Fruit fly (Drosophila melanogaster) whole organism, embryonic: ENCODE measurements around the gene CG17768.

Experiments used
- BEAF-32 ChIP-seq: fragments of 200-800 bp; sonication (Bioruptor generic); optimal IDR thresholded peaks from 3 replicates; lab custom pipeline; 2017; ENCODE audit warnings: missing biosample characterization, missing genetic modification characterization, mild to moderate bottlenecking, moderate library complexity, missing genetic modification reagents
- BtbVII ChIP-seq: fragments of 200-800 bp; sonication (Bioruptor generic); optimal IDR thresholded peaks from 3 replicates; lab custom pipeline; 2017; ENCODE audit warnings: missing biosample characterization, mild to moderate bottlenecking, missing genetic modification characterization
- CG10431 ChIP-seq: fragments of 200-800 bp; sonication (Bioruptor generic); optimal IDR thresholded peaks from 3 replicates; lab custom pipeline; 2018; ENCODE audit warnings: missing biosample characterization, mild to moderate bottlenecking, missing genetic modification characterization
- CG12769 ChIP-seq: fragments of 200-800 bp; sonication (Bioruptor generic); optimal IDR thresholded peaks from 2 replicates; lab custom pipeline; 2019; ENCODE audit warnings: missing biosample characterization, mild to moderate bottlenecking, missing genetic modification characterization, moderate library complexity
- CG13894 ChIP-seq: fragments of 200-800 bp; sonication (Bioruptor generic); optimal IDR thresholded peaks from 3 replicates; lab custom pipeline; 2018; ENCODE audit warnings: missing biosample characterization, mild to moderate bottlenecking, missing genetic modification characterization, moderate library complexity
- CG14667 ChIP-seq: fragments of 200-800 bp; sonication (Bioruptor generic); IDR thresholded peaks from 2 replicates; pipeline ENCODE4 v1.3.6; 2022; ENCODE audit warnings: missing biosample characterization, missing genetic modification characterization
- CG14860 ChIP-seq: fragments of 200-800 bp; sonication (Bioruptor generic); IDR thresholded peaks from 3 replicates; pipeline ENCODE4 v1.3.6; 2022; ENCODE audit warnings: missing biosample characterization, missing genetic modification characterization; ENCODE audit not compliant: partially characterized antibody
- CG15011 ChIP-seq: fragments of 200-800 bp; sonication (Bioruptor generic); optimal IDR thresholded peaks from 3 replicates; lab custom pipeline; 2018; ENCODE audit warnings: missing biosample characterization, mild to moderate bottlenecking, missing genetic modification characterization
- CG1647 ChIP-seq: fragments of 200-800 bp; sonication (Bioruptor generic); optimal IDR thresholded peaks from 3 replicates; lab custom pipeline; 2016; ENCODE audit warnings: missing biosample characterization, missing genetic modification characterization
- CG1832 ChIP-seq: fragments of 200-800 bp; sonication (Bioruptor generic); optimal IDR thresholded peaks from 2 replicates; lab custom pipeline; 2017; ENCODE audit warnings: missing biosample characterization, mild to moderate bottlenecking, missing genetic modification characterization, inconsistent platforms
- CG2678 ChIP-seq: fragments of 200-800 bp; sonication (Bioruptor generic); optimal IDR thresholded peaks from 3 replicates; lab custom pipeline; 2019; ENCODE audit warnings: missing biosample characterization, mild to moderate bottlenecking, missing genetic modification characterization, moderate library complexity
- CG2712 ChIP-seq: fragments of 200-800 bp; optimal IDR thresholded peaks from 3 replicates; lab custom pipeline; 2019; ENCODE audit warnings: missing biosample characterization, mild to moderate bottlenecking, missing genetic modification characterization, moderate library complexity
- CG30403 ChIP-seq: fragments of 200-800 bp; sonication (Bioruptor generic); optimal IDR thresholded peaks from 3 replicates; lab custom pipeline; 2016; ENCODE audit warnings: missing biosample characterization, missing genetic modification characterization
- CG31365 ChIP-seq: fragments of 200-800 bp; sonication (Bioruptor generic); optimal IDR thresholded peaks from 2 replicates; lab custom pipeline; 2018; ENCODE audit warnings: missing biosample characterization, mild to moderate bottlenecking, missing genetic modification characterization
- CG43689 ChIP-seq: fragments of 200-800 bp; sonication (Bioruptor generic); IDR thresholded peaks from 2 replicates; pipeline ENCODE4 v1.3.6; 2022; ENCODE audit warnings: missing biosample characterization, missing genetic modification characterization
- CG4404 ChIP-seq: fragments of 200-800 bp; sonication (Bioruptor generic); IDR thresholded peaks from 2 replicates; pipeline ENCODE4 v1.3.6; 2022; ENCODE audit warnings: missing biosample characterization, missing genetic modification characterization
- CG6175 ChIP-seq: fragments of 200-800 bp; sonication (Bioruptor generic); IDR thresholded peaks from 3 replicates; pipeline ENCODE4 v1.3.6; 2022; ENCODE audit warnings: missing biosample characterization, missing genetic modification characterization
- CG6791 ChIP-seq: fragments of 200-800 bp; sonication (Bioruptor generic); IDR thresholded peaks from 3 replicates; pipeline ENCODE4 v1.3.6; 2022; ENCODE audit warnings: missing biosample characterization, missing genetic modification characterization; ENCODE audit not compliant: partially characterized antibody
- CG6854 ChIP-seq: fragments of 200-800 bp; sonication (Bioruptor generic); optimal IDR thresholded peaks from 3 replicates; lab custom pipeline; 2017; ENCODE audit warnings: missing biosample characterization, mild to moderate bottlenecking, missing genetic modification characterization
- CG7372 ChIP-seq: fragments of 200-800 bp; sonication (Bioruptor generic); IDR thresholded peaks from 2 replicates; pipeline ENCODE4 v1.3.6; 2022; ENCODE audit warnings: missing biosample characterization, missing genetic modification characterization
- CG7786 ChIP-seq: fragments of 200-800 bp; sonication (Bioruptor generic); optimal IDR thresholded peaks from 2 replicates; lab custom pipeline; 2016; ENCODE audit warnings: missing biosample characterization, missing genetic modification characterization
- CG8388 ChIP-seq: fragments of 200-800 bp; sonication (Bioruptor generic); optimal IDR thresholded peaks from 2 replicates; lab custom pipeline; 2019; ENCODE audit warnings: missing biosample characterization, mild to moderate bottlenecking, missing genetic modification characterization, moderate library complexity
- Dp ChIP-seq: fragments of 200-800 bp; sonication (Bioruptor generic); optimal IDR thresholded peaks from 2 replicates; lab custom pipeline; 2018; ENCODE audit warnings: missing biosample characterization, mild to moderate bottlenecking, missing genetic modification characterization, moderate library complexity
- HHEX ChIP-seq: fragments of 200-800 bp; sonication (Bioruptor generic); optimal IDR thresholded peaks from 3 replicates; lab custom pipeline; 2017; ENCODE audit warnings: missing biosample characterization, mild to moderate bottlenecking, missing genetic modification characterization, missing genetic modification reagents
- HLH3B ChIP-seq: fragments of 200-800 bp; sonication (Bioruptor generic); IDR thresholded peaks from 2 replicates; pipeline ENCODE4 v1.3.6; 2022; ENCODE audit warnings: missing biosample characterization, missing genetic modification characterization
- HmgZ ChIP-seq: fragments of 200-800 bp; sonication (Bioruptor generic); optimal IDR thresholded peaks from 2 replicates; lab custom pipeline; 2018; ENCODE audit warnings: missing biosample characterization, mild to moderate bottlenecking, missing genetic modification characterization
- Hr39 ChIP-seq: fragments of >200 bp; optimal IDR thresholded peaks from 2 replicates; lab custom pipeline; 2017
- Mrtf ChIP-seq: fragments of 200-800 bp; sonication (Bioruptor generic); IDR thresholded peaks from 3 replicates; pipeline ENCODE4 v1.3.6; 2022; ENCODE audit warnings: missing biosample characterization, missing genetic modification characterization
- Oli ChIP-seq: fragments of 200-800 bp; sonication (Bioruptor generic); optimal IDR thresholded peaks from 2 replicates; lab custom pipeline; 2018; ENCODE audit warnings: missing biosample characterization, mild to moderate bottlenecking, missing genetic modification characterization, moderate library complexity
- Poxn ChIP-seq: fragments of 200-800 bp; sonication (Bioruptor generic); IDR thresholded peaks from 2 replicates; pipeline ENCODE4 v1.3.6; 2022; ENCODE audit warnings: missing biosample characterization, missing genetic modification characterization
- Ssrp ChIP-seq: fragments of 200-800 bp; sonication (Bioruptor generic); optimal IDR thresholded peaks from 2 replicates; lab custom pipeline; 2018; ENCODE audit warnings: missing biosample characterization, mild to moderate bottlenecking, missing genetic modification characterization, moderate library complexity
- TFAM ChIP-seq: fragments of 200-800 bp; sonication (Bioruptor generic); optimal IDR thresholded peaks from 2 replicates; lab custom pipeline; 2017; ENCODE audit warnings: missing biosample characterization, missing genetic modification characterization, inconsistent platforms
- Xrp1 ChIP-seq: fragments of 200-800 bp; sonication (Bioruptor generic); IDR thresholded peaks from 2 replicates; pipeline ENCODE4 v1.3.6; 2022; ENCODE audit warnings: missing biosample characterization, missing genetic modification characterization
- YL-1 ChIP-seq: fragments of 200-800 bp; sonication (Bioruptor generic); optimal IDR thresholded peaks from 3 replicates; lab custom pipeline; 2017; ENCODE audit warnings: missing biosample characterization, mild to moderate bottlenecking, missing genetic modification characterization
- cas ChIP-seq: fragments of 200-800 bp; sonication (Bioruptor generic); IDR thresholded peaks from 2 replicates; pipeline ENCODE4 v1.3.6; 2022; ENCODE audit warnings: missing biosample characterization, missing genetic modification characterization
- cg ChIP-seq: fragments of 200-800 bp; sonication (Bioruptor generic); optimal IDR thresholded peaks from 3 replicates; lab custom pipeline; 2019; ENCODE audit warnings: missing biosample characterization, mild to moderate bottlenecking, missing genetic modification characterization, moderate library complexity
- fd3F ChIP-seq: fragments of 200-800 bp; sonication (Bioruptor generic); optimal IDR thresholded peaks from 2 replicates; lab custom pipeline; 2018; ENCODE audit warnings: missing biosample characterization, mild to moderate bottlenecking, missing genetic modification characterization, moderate library complexity
- ken ChIP-seq: fragments of 200-800 bp; sonication (Bioruptor generic); IDR thresholded peaks from 3 replicates; pipeline ENCODE4 v1.3.6; 2022; ENCODE audit warnings: missing biosample characterization, missing genetic modification characterization
- knrl ChIP-seq: fragments of 200-800 bp; sonication (Bioruptor generic); IDR thresholded peaks from 3 replicates; pipeline ENCODE4 v1.3.6; 2022; ENCODE audit warnings: missing biosample characterization, missing genetic modification characterization; ENCODE audit not compliant: partially characterized antibody
- mam ChIP-seq: fragments of 200-800 bp; sonication (Bioruptor generic); optimal IDR thresholded peaks from 3 replicates; lab custom pipeline; 2016; ENCODE audit warnings: missing biosample characterization, missing genetic modification characterization
- otp ChIP-seq: fragments of 200-800 bp; sonication (Bioruptor generic); IDR thresholded peaks from 3 replicates; pipeline ENCODE4, ENCODE4 v1.3.6; 2022; ENCODE audit warnings: missing biosample characterization, missing genetic modification characterization
- p53 ChIP-seq: fragments of 200-800 bp; sonication (Bioruptor generic); optimal IDR thresholded peaks from 2 replicates; lab custom pipeline; 2016; ENCODE audit warnings: missing biosample characterization, missing genetic modification characterization
- prd ChIP-seq, 3 experiments: fragments of >200 bp in 2 of 3; fragments of 200-800 bp in 1 of 3; sonication (Bioruptor generic) in 1 of 3; optimal IDR thresholded peaks in 2 of 3; IDR thresholded peaks in 1 of 3; 2 replicates in 2 of 3; 3 replicates in 1 of 3; pipeline versions ENCODE4 v1.3.6 to Lab custom; 2017 to 2022; ENCODE audit warnings: missing biosample characterization in 1 of 3, missing genetic modification characterization in 1 of 3
- ro ChIP-seq: fragments of 200-800 bp; sonication (Bioruptor generic); IDR thresholded peaks from 2 replicates; pipeline ENCODE4 v1.3.6; 2022; ENCODE audit warnings: missing biosample characterization, missing genetic modification characterization
- shn ChIP-seq: fragments of 200-800 bp; sonication (Bioruptor generic); optimal IDR thresholded peaks from 3 replicates; lab custom pipeline; 2016; ENCODE audit warnings: missing biosample characterization, missing genetic modification characterization
- sim ChIP-seq: fragments of 200-800 bp; sonication (Bioruptor generic); IDR thresholded peaks from 2 replicates; pipeline ENCODE4 v1.3.6; 2022; ENCODE audit warnings: missing biosample characterization, missing genetic modification characterization
- so ChIP-seq: fragments of 200-800 bp; sonication (Bioruptor generic); IDR thresholded peaks from 3 replicates; pipeline ENCODE4 v1.3.6; 2022; ENCODE audit warnings: missing biosample characterization, missing genetic modification characterization
- ssp ChIP-seq: fragments of 200-800 bp; sonication (Bioruptor generic); IDR thresholded peaks from 2 replicates; pipeline ENCODE4 v1.3.6; 2022; ENCODE audit warnings: missing biosample characterization, missing genetic modification characterization
- tin ChIP-seq: fragments of 200-800 bp; sonication (Bioruptor generic); optimal IDR thresholded peaks from 3 replicates; lab custom pipeline; 2016; ENCODE audit warnings: missing biosample characterization, missing genetic modification characterization
- usp ChIP-seq: fragments of >200 bp; optimal IDR thresholded peaks from 2 replicates; lab custom pipeline; 2017; ENCODE audit warnings: missing biosample characterization, missing genetic modification characterization
- z ChIP-seq: fragments of 200-800 bp; sonication (Bioruptor generic); IDR thresholded peaks from 3 replicates; pipeline ENCODE4 v1.3.6; 2022; ENCODE audit warnings: missing biosample characterization, missing genetic modification characterization

CG17768 gene

DNA sequence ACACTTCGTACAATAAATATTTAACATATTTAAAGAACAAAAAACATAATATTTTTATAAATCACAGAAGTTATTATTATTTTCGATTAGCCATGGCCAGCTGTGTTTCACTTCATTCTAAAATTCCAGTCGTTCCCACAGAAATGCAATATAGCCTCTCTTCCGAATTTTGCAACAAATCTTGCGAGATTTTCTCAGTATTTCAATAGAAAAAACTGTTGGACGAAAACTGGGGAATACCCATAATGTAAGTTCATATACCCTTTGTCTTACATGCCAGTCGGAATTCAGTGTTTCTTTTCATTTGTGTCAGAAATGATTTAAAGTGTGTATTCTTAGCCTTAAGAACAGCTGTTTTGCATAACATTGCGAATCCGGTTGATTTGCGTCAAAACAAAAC is 48.5 kb downstream of the CG17768 start, which contains the start of the genes CtsL4 and ClpP (continued):
- TF ChIP-seq prd (optimal IDR thresholded peaks at IDR 0.05; lab: Kevin White, UChicago) (no peak), prd (GFP tag; IDR thresholded peaks at IDR 0.05; lab: Robert Waterston, UW) (peak; percentile 67; the same call in 2 of the 3 replicates), CG7372 (no peak), knrl (no peak), ssp (GFP tag; lab: Robert Waterston, UW) (peak; percentile 97), CG1832 (GFP tag; lab: Kevin White, UChicago) (no peak), CG6175 (GFP tag; lab: Robert Waterston, UW) (no peak), CG2712 (tag; lab: Kevin White, UChicago) (peak; percentile 55), CG1647 (GFP tag; lab: Kevin White, UChicago) (no peak), Mrtf (peak; percentile 39; the same call in 1 of the 3 replicates), BtbVII (GFP tag; lab: Kevin White, UChicago) (no peak), sim (GFP tag; lab: Robert Waterston, UW) (no peak), CG4404 (GFP tag; lab: Robert Waterston, UW) (0 out of 2 replicates have a peak, but pooled peaks have one; percentile 17), HLH3B (GFP tag; lab: Robert Waterston, UW) (no peak), Hr39 (lab: Kevin White, UChicago) (no peak), z (GFP tag; lab: Robert Waterston, UW) (no peak), otp (GFP tag; lab: Robert Waterston, UW) (no peak), mam (GFP tag; lab: Kevin White, UChicago) (peak; percentile 47), Dp (GFP tag; lab: Kevin White, UChicago) (peak; percentile 5), Oli (peak; percentile 45), BEAF-32 (GFP tag; lab: Kevin White, UChicago) (peak; percentile 31), CG6791 (no peak), Poxn (GFP tag; lab: Robert Waterston, UW) (no peak), so (GFP tag; lab: Robert Waterston, UW) (no peak), ro (GFP tag; lab: Robert Waterston, UW) (no peak), CG14860 (GFP tag; lab: Robert Waterston, UW) (no peak), cas (GFP tag; lab: Robert Waterston, UW) (no peak), CG31365 (tag; lab: Kevin White, UChicago) (no peak), ken (no peak), CG10431 (GFP tag; lab: Kevin White, UChicago) (peak; percentile 87), CG7786 (peak; percentile 11), fd3F (GFP tag; lab: Kevin White, UChicago) (peak; percentile 42), CG8388 (GFP tag; lab: Kevin White, UChicago) (peak; percentile 68), CG6854 (GFP tag; lab: Kevin White, UChicago) (no peak), tin (peak; percentile 46), CG12769 (no peak), HHEX (GFP tag; lab: Kevin White, UChicago) (peak; percentile 27), YL-1 (GFP tag; lab: Kevin White, UChicago) (peak; percentile 53), usp (no peak), CG30403 (GFP tag; lab: Kevin White, UChicago) (peak; percentile 46), CG2678 (tag; lab: Kevin White, UChicago) (no peak), CG43689 (no peak), CG13894 (tag; lab: Kevin White, UChicago) (no peak), shn (peak; percentile 35), Ssrp (tag; lab: Kevin White, UChicago) (peak; percentile 8), CG14667 (GFP tag; lab: Robert Waterston, UW) (peak; percentile 85), TFAM (GFP tag; lab: Kevin White, UChicago) (no peak), cg (no peak), HmgZ (peak; percentile 72), Xrp1 (peak; percentile 33; the same call in 1 of the 2 replicates), CG15011 (no peak), p53 (GFP tag; lab: Kevin White, UChicago) (no peak)
